Fruit fly (Drosophila melanogaster) whole organism, embryonic: Measurements from ENCODE around the gene CG12522.

ENCODE experiments used
- ATbp ChIP-seq: fragments of 200-800 bp; sonication (Bioruptor generic); optimal IDR thresholded peaks from 2 replicates; lab custom pipeline; 2017; ENCODE audit warnings: missing biosample characterization, mild to moderate bottlenecking, missing genetic modification characterization, missing genetic modification reagents
- CG14710 ChIP-seq: fragments of 200-800 bp; sonication (Bioruptor generic); optimal IDR thresholded peaks from 3 replicates; lab custom pipeline; 2019; ENCODE audit warnings: missing biosample characterization, mild to moderate bottlenecking, missing genetic modification characterization, moderate library complexity
- CoRest ChIP-seq: fragments of 200-800 bp; sonication (Bioruptor generic); optimal IDR thresholded peaks from 3 replicates; lab custom pipeline; 2018; ENCODE audit warnings: missing biosample characterization, mild to moderate bottlenecking, missing genetic modification characterization, moderate library complexity
- ato ChIP-seq: fragments of 200-800 bp; sonication (Bioruptor generic); IDR thresholded peaks from 2 replicates; pipeline ENCODE4 v1.3.6; 2022; ENCODE audit warnings: missing biosample characterization, missing genetic modification characterization; ENCODE audit not compliant: partially characterized antibody
- seq ChIP-seq: fragments of 200-800 bp; sonication (Bioruptor generic); IDR thresholded peaks from 2 replicates; pipeline ENCODE4 v1.3.6; 2022; ENCODE audit warnings: missing biosample characterization, missing genetic modification characterization

DNA sequence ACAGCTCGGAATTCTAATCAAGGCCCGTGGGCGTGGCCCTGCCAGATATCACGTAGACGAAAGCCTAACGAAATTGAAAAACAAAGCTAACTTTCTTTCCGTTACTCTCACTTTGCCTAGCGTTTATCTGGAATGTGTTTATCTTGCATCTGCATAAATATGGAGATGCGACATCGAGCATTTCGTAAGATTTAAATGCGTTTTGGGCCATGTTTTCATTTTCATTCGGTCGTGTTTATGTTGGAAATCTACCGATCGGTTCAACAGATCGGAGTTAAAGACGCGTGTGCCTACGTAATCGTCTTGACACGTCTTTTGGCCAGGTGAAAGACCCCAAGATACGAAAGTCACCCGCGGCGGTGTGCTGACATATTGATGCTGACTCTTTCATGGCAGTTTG, 39.6 kb downstream of the CG12522 start:
- no peak for TF ChIP-seq ato
- TF ChIP-seq ATbp: no peak
- TF ChIP-seq seq (GFP tag; lab: Robert Waterston, UW): no peak
- TF ChIP-seq CG14710 (tag; lab: Kevin White, UChicago): no peak
- no peak for TF ChIP-seq CoRest (tag; lab: Kevin White, UChicago)
